Worm (Caenorhabditis elegans) whole organism, L4 larva: Measurements from ENCODE around the gene Y66D12A.19.

ENCODE experiments used
- F37D6.2 ChIP-seq: sonication (generic microtip); optimal IDR thresholded peaks from 2 replicates; lab custom pipeline; 2016; ENCODE audit warnings: mild to moderate bottlenecking, missing genetic modification characterization, missing compliant biosample characterization
- F49E8.2 ChIP-seq: sonication (generic microtip); optimal IDR thresholded peaks from 2 replicates; lab custom pipeline; 2016; ENCODE audit warnings: missing compliant biosample characterization, mild to moderate bottlenecking, missing genetic modification characterization, borderline replicate concordance
- T26A8.4 ChIP-seq: fragments of 200-800 bp; sonication (Bioruptor generic); IDR thresholded peaks from 2 replicates; pipeline ENCODE4 v1.3.6; 2022; ENCODE audit warnings: missing genetic modification characterization, missing compliant biosample characterization
- Y5F2A.4 ChIP-seq: fragments of 200-800 bp; sonication (Bioruptor generic); optimal IDR thresholded peaks from 2 replicates; lab custom pipeline; 2018; ENCODE audit warnings: mild to moderate bottlenecking, missing genetic modification characterization, missing compliant biosample characterization
- ZK337.2 ChIP-seq: fragments of 200-800 bp; sonication (Bioruptor generic); IDR thresholded peaks from 2 replicates; pipeline ENCODE4 v1.3.6; 2022; ENCODE audit warnings: missing genetic modification reagents, missing genetic modification characterization, missing compliant biosample characterization
- ZK546.5 ChIP-seq, 2 experiments: sonication (generic microtip); optimal IDR thresholded peaks; 2 replicates each; lab custom pipeline; 2017; ENCODE audit warnings: missing biosample characterization in 2 of 2, missing genetic modification characterization in 2 of 2
- aha-1 ChIP-seq: fragments of 150-350 bp; peaks from one replicate; lab custom pipeline; 2014; ENCODE audit warnings: missing biosample characterization, missing genetic modification characterization
- ama-1 ChIP-seq: fragments of 150-350 bp; optimal IDR thresholded peaks from 2 replicates; lab custom pipeline; 2014; ENCODE audit warnings: inconsistent platforms, mixed read lengths
- attf-4 ChIP-seq: sonication (generic microtip); optimal IDR thresholded peaks from 3 replicates; lab custom pipeline; 2017; ENCODE audit warnings: missing biosample characterization, missing genetic modification characterization
- cey-2 ChIP-seq: sonication (generic microtip); optimal IDR thresholded peaks from 3 replicates; lab custom pipeline; 2017; ENCODE audit warnings: missing genetic modification characterization, mild to moderate bottlenecking, missing compliant biosample characterization, antibody characterized with exemption, borderline replicate concordance; ENCODE audit not compliant: insufficient read depth
- ctbp-1 ChIP-seq: fragments of 200-800 bp; sonication (Bioruptor generic); IDR thresholded peaks from 2 replicates; pipeline ENCODE4 v1.3.6; 2022; ENCODE audit warnings: missing genetic modification reagents, missing genetic modification characterization, missing compliant biosample characterization
- daf-16 ChIP-seq, 3 experiments: sonication (generic microtip); optimal IDR thresholded peaks; 2 replicates each; lab custom pipeline; 2016 to 2017; ENCODE audit warnings: missing genetic modification characterization in 3 of 3, missing genetic modification reagents in 3 of 3, mild to moderate bottlenecking in 2 of 3, missing compliant biosample characterization in 2 of 3, missing biosample characterization in 1 of 3, moderate library complexity in 1 of 3
- dmd-6 ChIP-seq: fragments of 200-800 bp; sonication (Bioruptor generic); IDR thresholded peaks from 2 replicates; pipeline ENCODE4 v1.3.6; 2022; ENCODE audit warnings: missing genetic modification reagents, missing genetic modification characterization, missing compliant biosample characterization
- dmd-8 ChIP-seq: fragments of 200-800 bp; sonication (Bioruptor generic); IDR thresholded peaks from 2 replicates; pipeline ENCODE4 v1.3.6; 2022; ENCODE audit warnings: missing genetic modification characterization, missing compliant biosample characterization
- dpl-1 ChIP-seq: fragments of 150-350 bp; optimal IDR thresholded peaks from 2 replicates; lab custom pipeline; 2014; ENCODE audit warnings: missing biosample characterization, missing genetic modification reagents, missing genetic modification characterization
- dve-1 ChIP-seq: sonication (generic microtip); optimal IDR thresholded peaks from 2 replicates; lab custom pipeline; 2017; ENCODE audit warnings: antibody characterized with exemption, mild to moderate bottlenecking, missing genetic modification characterization, missing compliant biosample characterization; ENCODE audit not compliant: insufficient read depth
- egl-43 ChIP-seq: fragments of 200-800 bp; sonication (Bioruptor generic); IDR thresholded peaks from 2 replicates; pipeline ENCODE4 v1.3.6; 2022; ENCODE audit warnings: missing genetic modification reagents, missing genetic modification characterization, missing compliant biosample characterization
- hif-1 ChIP-seq, 2 experiments: sonication (generic microtip); optimal IDR thresholded peaks; 2 replicates each; lab custom pipeline; 2016 to 2017; ENCODE audit warnings: missing compliant biosample characterization in 2 of 2, missing genetic modification characterization in 2 of 2, missing genetic modification reagents in 2 of 2, missing genotype in 2 of 2, mild to moderate bottlenecking in 1 of 2
- hlh-11 ChIP-seq: fragments of 200-800 bp; sonication (Bioruptor generic); optimal IDR thresholded peaks from 2 replicates; lab custom pipeline; 2018; ENCODE audit warnings: mild to moderate bottlenecking, missing genetic modification characterization, missing compliant biosample characterization
- hmg-1.1 ChIP-seq: fragments of 200-800 bp; sonication (Bioruptor generic); IDR thresholded peaks from 2 replicates; pipeline ENCODE4 v1.3.6; 2022; ENCODE audit warnings: missing genetic modification reagents, missing genetic modification characterization, missing compliant biosample characterization
- jun-1 ChIP-seq: fragments of 150-350 bp; optimal IDR thresholded peaks from 2 replicates; lab custom pipeline; 2014; ENCODE audit warnings: missing biosample characterization, missing genetic modification reagents, missing genetic modification characterization
- lin-1 ChIP-seq: fragments of 200-800 bp; sonication (Bioruptor generic); IDR thresholded peaks from 2 replicates; pipeline ENCODE4 v1.3.6; 2022; ENCODE audit warnings: missing genetic modification reagents, missing genetic modification characterization, missing compliant biosample characterization
- lin-13 ChIP-seq: fragments of 150-350 bp; optimal IDR thresholded peaks from 2 replicates; lab custom pipeline; 2014; ENCODE audit warnings: missing biosample characterization, missing genetic modification reagents, missing genetic modification characterization
- lin-15B ChIP-seq: fragments of 150-350 bp; sonication (generic microtip); optimal IDR thresholded peaks from 3 replicates; lab custom pipeline; 2014; ENCODE audit warnings: missing biosample characterization, missing genetic modification characterization
- lin-38 ChIP-seq: fragments of 200-800 bp; sonication (Bioruptor generic); IDR thresholded peaks from 2 replicates; pipeline ENCODE4 v1.3.6; 2022; ENCODE audit warnings: missing genetic modification reagents, missing genetic modification characterization, missing compliant biosample characterization
- lin-39 ChIP-seq: fragments of 150-350 bp; optimal IDR thresholded peaks from 2 replicates; lab custom pipeline; 2014; ENCODE audit warnings: missing biosample characterization, missing genetic modification reagents, missing genetic modification characterization
- lir-3 ChIP-seq: sonication (generic microtip); optimal IDR thresholded peaks from 2 replicates; lab custom pipeline; 2016; ENCODE audit warnings: mild to moderate bottlenecking, missing genetic modification characterization, missing compliant biosample characterization
- lsy-2 ChIP-seq, 2 experiments: fragments of 150-350 bp in 1 of 2; sonication (generic microtip) in 1 of 2; optimal IDR thresholded peaks; 2 replicates each; lab custom pipeline; 2014 to 2017; ENCODE audit warnings: missing biosample characterization in 2 of 2, missing genetic modification characterization in 2 of 2
- madf-9 ChIP-seq: fragments of 200-800 bp; sonication (Bioruptor generic); conservative IDR thresholded peaks from 2 replicates; pipeline ENCODE4 v1.3.6; 2022; ENCODE audit warnings: missing genetic modification reagents, missing genetic modification characterization, missing compliant biosample characterization
- mdt-29 ChIP-seq: fragments of 200-800 bp; sonication (Bioruptor generic); IDR thresholded peaks from 2 replicates; pipeline ENCODE4 v1.3.6; 2022; ENCODE audit warnings: missing genetic modification reagents, missing genetic modification characterization, missing compliant biosample characterization
- mxl-3 ChIP-seq: fragments of 200-800 bp; sonication (Bioruptor generic); optimal IDR thresholded peaks from 2 replicates; lab custom pipeline; 2018; ENCODE audit warnings: mild to moderate bottlenecking, missing genetic modification characterization, missing compliant biosample characterization
- nhr-111 ChIP-seq: fragments of 200-800 bp; sonication (Bioruptor generic); optimal IDR thresholded peaks from 2 replicates; lab custom pipeline; 2018; ENCODE audit warnings: mild to moderate bottlenecking, missing genetic modification characterization, missing compliant biosample characterization
- nhr-237 ChIP-seq: sonication (generic microtip); optimal IDR thresholded peaks from 2 replicates; lab custom pipeline; 2017; ENCODE audit warnings: missing biosample characterization, missing genetic modification characterization
- nhr-28 ChIP-seq: fragments of 150-350 bp; optimal IDR thresholded peaks from 2 replicates; lab custom pipeline; 2014; ENCODE audit warnings: missing biosample characterization, missing genetic modification characterization
- nhr-77 ChIP-seq: fragments of 150-350 bp; optimal IDR thresholded peaks from 2 replicates; lab custom pipeline; 2014; ENCODE audit warnings: missing biosample characterization, missing genetic modification characterization
- pha-4 ChIP-seq, 2 experiments: fragments of 150-350 bp in 1 of 2; fragments of 200-800 bp in 1 of 2; sonication (Bioruptor generic) in 1 of 2; IDR thresholded peaks in 1 of 2; optimal IDR thresholded peaks in 1 of 2; 2 replicates each; pipeline versions ENCODE4 v1.3.6 to Lab custom; 2014 to 2022; ENCODE audit warnings: missing genetic modification characterization in 2 of 2, missing genetic modification reagents in 2 of 2, missing biosample characterization in 1 of 2, missing compliant biosample characterization in 1 of 2
- php-3 ChIP-seq: fragments of 200-800 bp; sonication (Bioruptor generic); IDR thresholded peaks from 2 replicates; pipeline ENCODE4 v1.3.6; 2022; ENCODE audit warnings: missing genetic modification reagents, missing genetic modification characterization, missing compliant biosample characterization
- pqm-1 ChIP-seq: sonication (generic microtip); optimal IDR thresholded peaks from 2 replicates; lab custom pipeline; 2017; ENCODE audit warnings: missing biosample characterization, missing genetic modification characterization
- set-16 ChIP-seq: fragments of 200-800 bp; sonication (Bioruptor generic); IDR thresholded peaks from 2 replicates; pipeline ENCODE4 v1.3.6; 2022; ENCODE audit warnings: missing genetic modification reagents, missing genetic modification characterization, missing compliant biosample characterization
- snpc-4 ChIP-seq: fragments of 150-350 bp; optimal IDR thresholded peaks from 2 replicates; lab custom pipeline; 2014; ENCODE audit warnings: missing biosample characterization, missing genetic modification characterization
- tra-1 ChIP-seq: fragments of 200-800 bp; sonication (Bioruptor generic); IDR thresholded peaks from 2 replicates; pipeline ENCODE4 v1.3.6; 2022; ENCODE audit warnings: missing genetic modification reagents, missing genetic modification characterization, missing compliant biosample characterization
- vab-7 ChIP-seq: fragments of 200-800 bp; sonication (Bioruptor generic); IDR thresholded peaks from 2 replicates; pipeline ENCODE4 v1.3.6; 2022; ENCODE audit warnings: missing genetic modification reagents, missing genetic modification characterization, missing compliant biosample characterization
- zag-1 ChIP-seq: fragments of 150-350 bp; optimal IDR thresholded peaks from 2 replicates; lab custom pipeline; 2014; ENCODE audit warnings: missing biosample characterization, missing genetic modification characterization
- zfp-2 ChIP-seq: sonication (generic microtip); optimal IDR thresholded peaks from 2 replicates; lab custom pipeline; 2016; ENCODE audit warnings: mild to moderate bottlenecking, missing genetic modification characterization, missing compliant biosample characterization
- zfp-3 ChIP-seq: fragments of 200-800 bp; sonication (Bioruptor generic); conservative IDR thresholded peaks from 2 replicates; pipeline ENCODE4 v1.3.6; 2022; ENCODE audit warnings: missing genetic modification reagents, missing genetic modification characterization, missing compliant biosample characterization
- zip-11 ChIP-seq: fragments of 200-800 bp; sonication (Bioruptor generic); IDR thresholded peaks from 2 replicates; pipeline ENCODE4 v1.3.6; 2022; ENCODE audit warnings: missing genetic modification characterization, missing compliant biosample characterization
- zip-2 ChIP-seq: fragments of 150-350 bp; optimal IDR thresholded peaks from 2 replicates; lab custom pipeline; 2014; ENCODE audit warnings: missing biosample characterization, missing genetic modification characterization

Gene Y66D12A.19

DNA sequence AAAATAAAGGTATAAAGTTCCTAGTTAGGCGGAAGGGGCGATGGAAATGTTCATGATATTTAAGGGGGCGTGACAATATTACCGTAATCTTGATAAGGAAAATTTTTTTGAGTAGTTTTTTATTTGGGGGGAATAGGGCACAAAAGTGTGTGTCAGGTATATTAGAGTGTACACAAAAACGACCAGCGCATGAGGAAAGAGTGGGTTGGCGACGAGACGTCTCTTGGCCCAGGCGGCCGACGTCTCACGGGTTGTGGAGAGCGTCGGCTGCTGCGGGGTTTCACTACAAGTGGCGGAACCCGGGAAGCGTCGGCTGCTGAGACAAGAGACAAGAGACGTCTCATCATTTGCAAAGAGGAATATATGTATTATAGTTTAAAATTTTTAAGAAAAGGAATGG, 45.2 kb upstream of the Y66D12A.19 start (continued):
- peak; percentile 60 for TF ChIP-seq lin-38
- peak; percentile 3 for TF ChIP-seq ama-1 (lab: Kevin White, UChicago)
- TF ChIP-seq nhr-77: peak; percentile 65
- TF ChIP-seq nhr-28 (tag; lab: Kevin White, UChicago): peak; percentile 43
- no peak for TF ChIP-seq zag-1
- peak; percentile 91 for TF ChIP-seq set-16 (GFP tag; lab: Robert Waterston, UW)
- peak; percentile 62 for TF ChIP-seq vab-7
- TF ChIP-seq nhr-111 (GFP tag; lab: Kevin White, UChicago): peak; percentile 11
- TF ChIP-seq lin-13 (GFP tag; lab: Kevin White, UChicago): peak; percentile 97
- TF ChIP-seq zip-11 (GFP tag; lab: Robert Waterston, UW): no peak
- TF ChIP-seq hmg-1.1: peak; percentile 68; the same call in 1 of the 2 replicates
- TF ChIP-seq T26A8.4 (GFP tag; lab: Robert Waterston, UW): peak; percentile 65
- TF ChIP-seq hif-1 (tag; optimal IDR thresholded peaks at IDR 0.05; lab: Kevin White, UChicago): peak in 1 of 2 experiments; percentile 25
- TF ChIP-seq attf-4 (tag; lab: Kevin White, UChicago): no peak
- TF ChIP-seq egl-43 (GFP tag; lab: Robert Waterston, UW): peak; percentile 63; the same call in 1 of the 2 replicates
- TF ChIP-seq pha-4 (GFP tag; IDR thresholded peaks at IDR 0.05; lab: Robert Waterston, UW): peak; percentile 62
- no peak for TF ChIP-seq pha-4 (tag; optimal IDR thresholded peaks at IDR 0.05; lab: Kevin White, UChicago)
- peak; percentile 5 to 50 for TF ChIP-seq lsy-2 (tag; optimal IDR thresholded peaks at IDR 0.05; lab: Kevin White, UChicago)
- TF ChIP-seq F49E8.2 (tag; lab: Kevin White, UChicago): no peak
- no peak for TF ChIP-seq jun-1 (tag; lab: Kevin White, UChicago)
- peak; percentile 88 for TF ChIP-seq snpc-4 (tag; lab: Kevin White, UChicago)
- TF ChIP-seq dpl-1 (GFP tag; lab: Kevin White, UChicago): peak; percentile 21
- no peak for TF ChIP-seq zip-2 (tag; lab: Kevin White, UChicago)
- TF ChIP-seq php-3 (GFP tag; lab: Robert Waterston, UW): peak; percentile 64
- peak; percentile 32 for TF ChIP-seq pqm-1 (tag; lab: Kevin White, UChicago)
- peak; percentile 21 for TF ChIP-seq lin-15B (tag; lab: Kevin White, UChicago)
- TF ChIP-seq ZK337.2 (GFP tag; lab: Robert Waterston, UW): 0 out of 2 replicates have a peak, but pooled peaks have one; percentile 17
- TF ChIP-seq mxl-3 (GFP tag; lab: Kevin White, UChicago): peak; percentile 73

ce11 chrIII:11465394-11465948, 43.4 kb upstream of the Y66D12A.19 start:
- TF ChIP-seq lin-13 (GFP tag; lab: Kevin White, UChicago): peak; percentile 18
- no peak for TF ChIP-seq ctbp-1 (GFP tag; lab: Robert Waterston, UW)
- TF ChIP-seq dpl-1 (GFP tag; lab: Kevin White, UChicago): no peak
- peak; percentile 57 for TF ChIP-seq dmd-6 (GFP tag; lab: Robert Waterston, UW)
- TF ChIP-seq lin-39 (tag; lab: Kevin White, UChicago): no peak
- peak; percentile 32; the same call in 1 of the 2 replicates for TF ChIP-seq pha-4 (GFP tag; IDR thresholded peaks at IDR 0.05; lab: Robert Waterston, UW)
- no peak for TF ChIP-seq pha-4 (tag; optimal IDR thresholded peaks at IDR 0.05; lab: Kevin White, UChicago)
- TF ChIP-seq nhr-237 (tag; lab: Kevin White, UChicago): no peak
- TF ChIP-seq ZK546.5 (tag; optimal IDR thresholded peaks at IDR 0.05; lab: Kevin White, UChicago): no peak
- no peak for TF ChIP-seq Y5F2A.4 (GFP tag; lab: Kevin White, UChicago)
- peak; percentile 57 for TF ChIP-seq hlh-11
- no peak for TF ChIP-seq lir-3
- no peak for TF ChIP-seq daf-16 (GFP tag; optimal IDR thresholded peaks at IDR 0.05; lab: Kevin White, UChicago)
- TF ChIP-seq daf-16 (tag; optimal IDR thresholded peaks at IDR 0.05; lab: Kevin White, UChicago): peak; percentile 44
- TF ChIP-seq dmd-8 (GFP tag; lab: Robert Waterston, UW): no peak
- 0 out of 2 replicates have a peak, but pooled peaks have one; percentile 9 for TF ChIP-seq lin-38
- 0 out of 2 replicates have a peak, but pooled peaks have one; percentile 10 for TF ChIP-seq tra-1 (GFP tag; lab: Robert Waterston, UW)
- TF ChIP-seq snpc-4 (tag; lab: Kevin White, UChicago): peak; percentile 8
- TF ChIP-seq aha-1 (tag; lab: Kevin White, UChicago): peak; percentile 80
- peak; percentile 51 for TF ChIP-seq dve-1
- no peak for TF ChIP-seq jun-1 (tag; lab: Kevin White, UChicago)
- TF ChIP-seq zag-1: no peak
- TF ChIP-seq lin-15B (tag; lab: Kevin White, UChicago): no peak
- no peak for TF ChIP-seq zfp-3
- TF ChIP-seq mdt-29: no peak
- TF ChIP-seq lin-1: no peak
- no peak for TF ChIP-seq cey-2
- no peak for TF ChIP-seq zfp-2 (tag; lab: Kevin White, UChicago)
- no peak for TF ChIP-seq madf-9 (GFP tag; lab: Robert Waterston, UW)
- no peak for TF ChIP-seq F37D6.2 (tag; lab: Kevin White, UChicago)
